Fruit fly (Drosophila melanogaster) whole organism, wandering third instar larva: ENCODE data around the gene mRpS24.

ENCODE experiments used
- Abd-B ChIP-seq: fragments of >200 bp; optimal IDR thresholded peaks from 2 replicates; lab custom pipeline; 2017; ENCODE audit warnings: missing biosample characterization, missing genetic modification characterization
- CG32264 ChIP-seq: fragments of 200-800 bp; sonication (Bioruptor generic); optimal IDR thresholded peaks from 2 replicates; lab custom pipeline; 2016; ENCODE audit warnings: missing biosample characterization, missing genetic modification characterization
- CG9705 ChIP-seq: fragments of 200-800 bp; sonication (Bioruptor generic); optimal IDR thresholded peaks from 2 replicates; lab custom pipeline; 2018; ENCODE audit warnings: missing biosample characterization, mild to moderate bottlenecking, missing genetic modification characterization
- CrebA ChIP-seq: fragments of 200-800 bp; sonication (Bioruptor generic); optimal IDR thresholded peaks from 2 replicates; lab custom pipeline; 2016; ENCODE audit warnings: missing biosample characterization, mild to moderate bottlenecking, missing genetic modification characterization, borderline replicate concordance
- Dfd ChIP-seq: fragments of >200 bp; optimal IDR thresholded peaks from 2 replicates; lab custom pipeline; 2017; ENCODE audit warnings: missing biosample characterization, missing genetic modification characterization
- Dif ChIP-seq: fragments of 200-275, 200-300 bp; sonication (Bioruptor generic); optimal IDR thresholded peaks from 2 replicates; lab custom pipeline; 2018; ENCODE audit warnings: missing biosample characterization, missing genetic modification characterization; ENCODE audit not compliant: partially characterized antibody
- GATAd ChIP-seq: sonication (Bioruptor generic); optimal IDR thresholded peaks from 2 replicates; lab custom pipeline; 2016; ENCODE audit warnings: missing biosample characterization, missing genetic modification characterization
- HLH106 ChIP-seq: fragments of 200-800 bp; optimal IDR thresholded peaks from 3 replicates; lab custom pipeline; 2019; ENCODE audit warnings: missing biosample characterization, mild to moderate bottlenecking, missing genetic modification characterization, moderate library complexity
- Hnf4 ChIP-seq: fragments of 200-800 bp; sonication (Bioruptor generic); optimal IDR thresholded peaks from 2 replicates; lab custom pipeline; 2016; ENCODE audit warnings: missing biosample characterization, mild to moderate bottlenecking, missing genetic modification characterization
- Hr78 ChIP-seq: fragments of >200 bp; optimal IDR thresholded peaks from 2 replicates; lab custom pipeline; 2017; ENCODE audit warnings: missing biosample characterization, missing genetic modification characterization
- Hr83 ChIP-seq: fragments of 200-300 bp; sonication (Bioruptor generic); optimal IDR thresholded peaks from 2 replicates; lab custom pipeline; 2016; ENCODE audit warnings: missing biosample characterization, mild to moderate bottlenecking, missing genetic modification characterization, moderate library complexity; ENCODE audit not compliant: poor library complexity, severe bottlenecking
- Jra ChIP-seq: sonication (Bioruptor generic); optimal IDR thresholded peaks from 2 replicates; lab custom pipeline; 2016; ENCODE audit warnings: missing biosample characterization, missing genetic modification characterization
- Mio ChIP-seq: sonication (Bioruptor generic); optimal IDR thresholded peaks from 2 replicates; lab custom pipeline; 2016; ENCODE audit warnings: missing biosample characterization, missing genetic modification characterization
- Myc ChIP-seq: fragments of >200 bp; optimal IDR thresholded peaks from 2 replicates; lab custom pipeline; 2017
- N ChIP-seq: fragments of >200 bp; optimal IDR thresholded peaks from 2 replicates; lab custom pipeline; 2018; ENCODE audit warnings: missing biosample characterization, missing external identifiers, missing genetic modification characterization
- OdsH ChIP-seq: fragments of 200-800 bp; sonication (Bioruptor generic); optimal IDR thresholded peaks from 2 replicates; lab custom pipeline; 2016; ENCODE audit warnings: missing biosample characterization, mild to moderate bottlenecking, missing genetic modification characterization
- Rel ChIP-seq, 2 experiments: fragments of 200-800 bp; sonication (Bioruptor generic) in 1 of 2; optimal IDR thresholded peaks; 2 replicates in 1 of 2; 3 replicates in 1 of 2; lab custom pipeline; 2016 to 2019; ENCODE audit warnings: mild to moderate bottlenecking in 2 of 2, missing biosample characterization in 2 of 2, missing genetic modification characterization in 2 of 2, moderate library complexity in 1 of 2
- Sp1 ChIP-seq: fragments of 200-800 bp; sonication (Bioruptor generic); optimal IDR thresholded peaks from 3 replicates; lab custom pipeline; 2019; ENCODE audit warnings: missing biosample characterization, mild to moderate bottlenecking, missing genetic modification characterization, moderate library complexity
- Vsx2 ChIP-seq: fragments of 200-300, 225-300 bp; sonication (Bioruptor generic); optimal IDR thresholded peaks from 2 replicates; lab custom pipeline; 2018; ENCODE audit warnings: missing biosample characterization, missing genetic modification characterization; ENCODE audit not compliant: partially characterized antibody
- br ChIP-seq: fragments of 200-800 bp; sonication (Bioruptor generic); optimal IDR thresholded peaks from 2 replicates; lab custom pipeline; 2016; ENCODE audit warnings: missing biosample characterization, missing genetic modification characterization
- brk ChIP-seq: fragments of 200-800 bp; sonication (Bioruptor generic); optimal IDR thresholded peaks from 2 replicates; lab custom pipeline; 2016; ENCODE audit warnings: missing biosample characterization, mild to moderate bottlenecking, missing genetic modification characterization
- dl ChIP-seq, 2 experiments: fragments of 175-275, 200-275 bp in 1 of 2; fragments of 200-275 bp in 1 of 2; sonication (Bioruptor generic); optimal IDR thresholded peaks; lab custom pipeline; 2018; ENCODE audit warnings: mild to moderate bottlenecking in 2 of 2, missing biosample characterization in 2 of 2, missing genetic modification characterization in 2 of 2, moderate library complexity in 2 of 2; ENCODE audit not compliant: partially characterized antibody in 2 of 2, insufficient read depth in 1 of 2
- dmrt93B ChIP-seq: fragments of 200-800 bp; sonication (Bioruptor generic); optimal IDR thresholded peaks from 2 replicates; lab custom pipeline; 2018; ENCODE audit warnings: missing biosample characterization, mild to moderate bottlenecking, missing genetic modification characterization
- dsf ChIP-seq: sonication (Bioruptor generic); optimal IDR thresholded peaks from 2 replicates; lab custom pipeline; 2016; ENCODE audit warnings: missing biosample characterization, missing genetic modification characterization, borderline replicate concordance
- ey ChIP-seq: fragments of 200-800 bp; sonication (Bioruptor generic); optimal IDR thresholded peaks from 2 replicates; lab custom pipeline; 2016; ENCODE audit warnings: missing biosample characterization, missing genetic modification characterization
- foxo ChIP-seq, 2 experiments: fragments of 200-800 bp; sonication (Bioruptor generic); optimal IDR thresholded peaks; 2 replicates in 1 of 2; 3 replicates in 1 of 2; lab custom pipeline; 2016 to 2017; ENCODE audit warnings: missing biosample characterization in 2 of 2, missing genetic modification characterization in 2 of 2
- fru ChIP-seq: fragments of 200-800 bp; sonication (Bioruptor generic); optimal IDR thresholded peaks from 3 replicates; lab custom pipeline; 2016; ENCODE audit warnings: missing biosample characterization, mild to moderate bottlenecking, missing genetic modification characterization
- h ChIP-seq: fragments of 200-800 bp; sonication (Bioruptor generic); optimal IDR thresholded peaks from 3 replicates; lab custom pipeline; 2016; ENCODE audit warnings: missing biosample characterization, mild to moderate bottlenecking, missing genetic modification characterization
- jim ChIP-seq: fragments of 175-275, 200-325 bp; sonication (Bioruptor generic); optimal IDR thresholded peaks from 2 replicates; lab custom pipeline; 2016; ENCODE audit warnings: missing biosample characterization, mild to moderate bottlenecking, missing genetic modification characterization
- lola ChIP-seq: fragments of >200 bp; optimal IDR thresholded peaks from 2 replicates; lab custom pipeline; 2017; ENCODE audit warnings: missing biosample characterization, missing genetic modification characterization
- pan ChIP-seq: fragments of >200 bp; optimal IDR thresholded peaks from 2 replicates; lab custom pipeline; 2017
- psq ChIP-seq: fragments of 200-800 bp; sonication (Bioruptor generic); optimal IDR thresholded peaks from 3 replicates; lab custom pipeline; 2017; ENCODE audit warnings: missing biosample characterization, mild to moderate bottlenecking, missing genetic modification characterization, moderate library complexity
- rgr ChIP-seq: fragments of 200-800 bp; sonication (Bioruptor generic); optimal IDR thresholded peaks from 3 replicates; lab custom pipeline; 2016; ENCODE audit warnings: missing biosample characterization, mild to moderate bottlenecking, missing genetic modification characterization
- sage ChIP-seq: fragments of 200-800 bp; sonication (Bioruptor generic); optimal IDR thresholded peaks from 2 replicates; lab custom pipeline; 2016; ENCODE audit warnings: missing biosample characterization, mild to moderate bottlenecking, missing genetic modification characterization
- sv ChIP-seq: fragments of 200-800 bp; sonication (Bioruptor generic); optimal IDR thresholded peaks from 3 replicates; lab custom pipeline; 2016; ENCODE audit warnings: missing biosample characterization, missing genetic modification characterization
- tai ChIP-seq: sonication (Bioruptor generic); optimal IDR thresholded peaks from 2 replicates; lab custom pipeline; 2016; ENCODE audit warnings: missing biosample characterization, missing genetic modification characterization
- usp ChIP-seq: fragments of >200 bp; optimal IDR thresholded peaks from 2 replicates; lab custom pipeline; 2017; ENCODE audit warnings: missing biosample characterization, missing genetic modification characterization
- woc ChIP-seq: sonication (Bioruptor generic); optimal IDR thresholded peaks from 2 replicates; lab custom pipeline; 2016; ENCODE audit warnings: missing biosample characterization, mild to moderate bottlenecking, missing genetic modification characterization

mRpS24 gene

dm6 chr3R:24142971-24143370 is 20.4 kb downstream of the mRpS24 start:
- peak; percentile 64 for TF ChIP-seq dmrt93B
- peak; percentile 25 for TF ChIP-seq dsf
- peak; percentile 87 for TF ChIP-seq OdsH (GFP tag; lab: Kevin White, UChicago)
- no peak for TF ChIP-seq Dfd (GFP tag; lab: Kevin White, UChicago)
- TF ChIP-seq Jra (GFP tag; lab: Kevin White, UChicago): peak; percentile 80
- TF ChIP-seq usp (GFP tag; lab: Kevin White, UChicago): no peak
- peak; percentile 86 for TF ChIP-seq Hnf4 (GFP tag; lab: Kevin White, UChicago)
- no peak for TF ChIP-seq tai (GFP tag; lab: Kevin White, UChicago)
- TF ChIP-seq br (GFP tag; lab: Kevin White, UChicago): peak; percentile 87
- peak; percentile 13 to 90 for TF ChIP-seq foxo (GFP tag; optimal IDR thresholded peaks at IDR 0.05; lab: Kevin White, UChicago)
- no peak for TF ChIP-seq Abd-B
- TF ChIP-seq sv (GFP tag; lab: Kevin White, UChicago): no peak
- no peak for TF ChIP-seq Rel (GFP tag; optimal IDR thresholded peaks at IDR 0.05; lab: Kevin White, UChicago)
- peak; percentile 47 for TF ChIP-seq Rel (tag; optimal IDR thresholded peaks at IDR 0.05; lab: Kevin White, UChicago)
- no peak for TF ChIP-seq N (GFP tag; lab: Kevin White, UChicago)
- TF ChIP-seq sage (GFP tag; lab: Kevin White, UChicago): peak; percentile 76
- TF ChIP-seq fru (GFP tag; lab: Kevin White, UChicago): peak; percentile 91
- no peak for TF ChIP-seq Hr78 (GFP tag; lab: Kevin White, UChicago)
- peak; percentile 5 for TF ChIP-seq Hr83 (GFP tag; lab: Kevin White, UChicago)
- TF ChIP-seq CG32264 (GFP tag; lab: Kevin White, UChicago): peak; percentile 82
- TF ChIP-seq Mio (GFP tag; lab: Kevin White, UChicago): no peak
- TF ChIP-seq lola (GFP tag; lab: Kevin White, UChicago): no peak
- TF ChIP-seq CG9705 (GFP tag; lab: Kevin White, UChicago): peak; percentile 68
- TF ChIP-seq brk (GFP tag; lab: Kevin White, UChicago): peak; percentile 83
- peak; percentile 71 for TF ChIP-seq woc (GFP tag; lab: Kevin White, UChicago)
- TF ChIP-seq GATAd: no peak
- peak; percentile 77 for TF ChIP-seq psq (GFP tag; lab: Kevin White, UChicago)
- no peak for TF ChIP-seq Vsx2 (GFP tag; lab: Kevin White, UChicago)
- TF ChIP-seq Sp1 (GFP tag; lab: Kevin White, UChicago): peak; percentile 88
- peak; percentile 87 for TF ChIP-seq HLH106 (tag; lab: Kevin White, UChicago)
- peak; percentile 86 for TF ChIP-seq ey
- TF ChIP-seq Dif (GFP tag; lab: Kevin White, UChicago): no peak
- TF ChIP-seq rgr: peak; percentile 89
- TF ChIP-seq jim (GFP tag; lab: Kevin White, UChicago): no peak
- TF ChIP-seq pan (lab: Kevin White, UChicago): no peak
- no peak for TF ChIP-seq CrebA (GFP tag; lab: Kevin White, UChicago)
- peak; percentile 93 for TF ChIP-seq h (GFP tag; lab: Kevin White, UChicago)
- no peak for TF ChIP-seq Myc (lab: Kevin White, UChicago)
- no peak for TF ChIP-seq dl (GFP tag; optimal IDR thresholded peaks at IDR 0.05; lab: Kevin White, UChicago; ENCODE audit: insufficient read depth in 1 of 2, partially characterized antibody in 2 of 2)
- TF ChIP-seq, all 38 proteins: peak for 21

DNA sequence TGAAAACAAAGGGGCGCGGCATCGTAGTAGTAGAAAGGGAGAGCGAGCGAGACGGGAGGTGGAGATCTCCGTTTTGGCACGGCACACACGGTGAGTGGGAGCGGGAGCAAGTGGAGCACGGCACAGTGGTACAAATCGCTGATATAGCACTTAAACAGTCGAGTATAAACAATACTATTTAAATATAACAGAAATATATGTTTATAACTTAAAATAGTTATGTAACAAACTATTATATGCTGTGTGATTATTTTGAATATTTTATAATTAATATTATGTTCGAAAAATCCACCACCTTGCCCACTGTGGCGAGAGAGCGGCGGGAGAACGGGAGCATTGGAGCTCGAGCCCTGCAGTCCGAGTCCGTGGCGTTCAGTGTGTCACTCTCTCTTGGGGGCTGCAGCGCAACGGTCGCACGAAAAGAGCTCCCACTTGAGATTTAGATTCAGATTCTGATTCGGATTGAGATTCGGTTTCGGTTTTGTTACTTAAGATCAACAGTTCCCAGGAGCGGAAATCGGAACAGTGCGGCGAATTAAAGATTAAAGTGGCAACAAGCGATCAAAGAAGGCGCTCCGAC is 22.2 kb downstream of the mRpS24 start, which contains the start of gene Kal1:
Gene Kal1 (plus strand): TSS at position 383 of the 580 bp plus-strand sequence.
- peak; percentile 95 for TF ChIP-seq sage (GFP tag; lab: Kevin White, UChicago)
- no peak for TF ChIP-seq N (GFP tag; lab: Kevin White, UChicago)
- TF ChIP-seq tai (GFP tag; lab: Kevin White, UChicago): no peak
- no peak for TF ChIP-seq jim (GFP tag; lab: Kevin White, UChicago)
- TF ChIP-seq CG9705 (GFP tag; lab: Kevin White, UChicago): peak; percentile 91
- peak; percentile 96 for TF ChIP-seq psq (GFP tag; lab: Kevin White, UChicago)
- TF ChIP-seq CG32264 (GFP tag; lab: Kevin White, UChicago): peak; percentile 84
- TF ChIP-seq Hr78 (GFP tag; lab: Kevin White, UChicago): no peak
- TF ChIP-seq Sp1 (GFP tag; lab: Kevin White, UChicago): peak; percentile 99
- peak; percentile 80 for TF ChIP-seq Jra (GFP tag; lab: Kevin White, UChicago)
- no peak for TF ChIP-seq CrebA (GFP tag; lab: Kevin White, UChicago)
- TF ChIP-seq br (GFP tag; lab: Kevin White, UChicago): peak; percentile 93
- no peak for TF ChIP-seq GATAd
- peak; percentile 7 to 98 for TF ChIP-seq foxo (GFP tag; optimal IDR thresholded peaks at IDR 0.05; lab: Kevin White, UChicago)
- peak; percentile 93 for TF ChIP-seq Hnf4 (GFP tag; lab: Kevin White, UChicago)
- no peak for TF ChIP-seq usp (GFP tag; lab: Kevin White, UChicago)
- TF ChIP-seq Dif (GFP tag; lab: Kevin White, UChicago): peak; percentile 55
- TF ChIP-seq Dfd (GFP tag; lab: Kevin White, UChicago): no peak
- peak in 1 of 2 experiments; percentile 50 for TF ChIP-seq dl (GFP tag; optimal IDR thresholded peaks at IDR 0.05; lab: Kevin White, UChicago; ENCODE audit: insufficient read depth in 1 of 2, partially characterized antibody in 2 of 2)
- peak; percentile 60 for TF ChIP-seq Mio (GFP tag; lab: Kevin White, UChicago)
- peak; percentile 85 for TF ChIP-seq woc (GFP tag; lab: Kevin White, UChicago)
- peak; percentile 98 for TF ChIP-seq Rel (GFP tag; optimal IDR thresholded peaks at IDR 0.05; lab: Kevin White, UChicago)
- TF ChIP-seq Rel (tag; optimal IDR thresholded peaks at IDR 0.05; lab: Kevin White, UChicago): peak; percentile 88
- TF ChIP-seq HLH106 (tag; lab: Kevin White, UChicago): peak; percentile 98
- TF ChIP-seq pan (lab: Kevin White, UChicago): no peak
- TF ChIP-seq dmrt93B: peak; percentile 94
- peak; percentile 96 for TF ChIP-seq fru (GFP tag; lab: Kevin White, UChicago)
- peak; percentile 98 for TF ChIP-seq h (GFP tag; lab: Kevin White, UChicago)
- TF ChIP-seq rgr: peak; percentile 98
- peak; percentile 90 for TF ChIP-seq ey
- no peak for TF ChIP-seq Abd-B
- TF ChIP-seq Myc (lab: Kevin White, UChicago): no peak
- TF ChIP-seq Hr83 (GFP tag; lab: Kevin White, UChicago): no peak
- no peak for TF ChIP-seq Vsx2 (GFP tag; lab: Kevin White, UChicago)
- TF ChIP-seq brk (GFP tag; lab: Kevin White, UChicago): peak; percentile 96
- TF ChIP-seq OdsH (GFP tag; lab: Kevin White, UChicago): peak; percentile 98
- TF ChIP-seq sv (GFP tag; lab: Kevin White, UChicago): peak; percentile 65
- TF ChIP-seq lola (GFP tag; lab: Kevin White, UChicago): no peak
- TF ChIP-seq dsf: peak; percentile 72
